Worm (Caenorhabditis elegans) whole organism, L4/young adult: ENCODE measurements around the gene rgl-1.

Experiments
- W03F9.2 ChIP-seq: fragments of 150-350 bp; optimal IDR thresholded peaks from 2 replicates; lab custom pipeline; 2014; ENCODE audit warnings: missing biosample characterization, missing genetic modification characterization
- dao-5 ChIP-seq: sonication (generic microtip); optimal IDR thresholded peaks from 2 replicates; lab custom pipeline; 2016; ENCODE audit warnings: missing genotype, missing genetic modification characterization, moderate library complexity, missing compliant biosample characterization
- him-1 ChIP-seq: sonication (generic microtip); optimal IDR thresholded peaks from 2 replicates; lab custom pipeline; 2016; ENCODE audit warnings: missing genotype, missing genetic modification reagents, missing genetic modification characterization, missing compliant biosample characterization

- no peak for TF ChIP-seq him-1 (tag; lab: Kevin White, UChicago)
- no peak for TF ChIP-seq dao-5
- no peak for TF ChIP-seq W03F9.2 (tag; lab: Kevin White, UChicago)
Observed at ce11 chrX:3258842-3259241, 38.7 kb upstream of the rgl-1 start, which contains the start of gene lbp-1.
